Fruit fly (Drosophila melanogaster): ENCODE results near the gene rtp.

DNA sequence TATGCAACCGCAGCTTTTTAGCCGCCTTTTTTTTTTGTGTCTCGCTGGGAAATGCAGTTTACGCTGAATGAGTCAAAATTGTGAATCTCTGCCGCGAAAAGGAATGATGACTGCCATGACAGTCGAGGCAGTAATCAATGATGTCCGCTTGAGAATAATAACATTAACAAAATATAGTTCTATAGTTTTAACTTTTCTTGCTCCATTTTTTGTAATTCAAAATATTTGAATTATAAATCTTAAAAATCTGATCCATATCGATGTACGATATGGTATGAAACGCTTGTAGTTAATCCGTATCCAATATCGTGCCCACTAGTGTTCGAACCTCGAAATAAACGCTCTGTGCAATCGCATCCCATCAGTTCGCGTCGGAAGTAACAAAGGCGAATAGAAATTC is 49.3 kb downstream of the rtp start:
- TF ChIP-seq CG6272 (GFP tag; IDR thresholded peaks at IDR 0.05) (no peak), CG7786 (GFP tag; optimal IDR thresholded peaks at IDR 0.05) (no peak), HmgZ (tag; optimal IDR thresholded peaks at IDR 0.05) (no peak), CG14667 (GFP tag; IDR thresholded peaks at IDR 0.05) (no peak), chm (GFP tag; IDR thresholded peaks at IDR 0.05) (no peak), MESR4 (GFP tag; optimal IDR thresholded peaks at IDR 0.05) (no peak), Doc2 (GFP tag; IDR thresholded peaks at IDR 0.05) (no peak), CG8281 (tag; optimal IDR thresholded peaks at IDR 0.05) (no peak)
